Fruit fly (Drosophila melanogaster) whole organism, embryonic: Measurements from ENCODE around the gene CG8289.

Source experiments
- ATbp ChIP-seq: fragments of 200-800 bp; sonication (Bioruptor generic); optimal IDR thresholded peaks from 2 replicates; lab custom pipeline; 2017; ENCODE audit warnings: missing biosample characterization, mild to moderate bottlenecking, missing genetic modification characterization, missing genetic modification reagents
- B-H1 ChIP-seq: fragments of 200-800 bp; sonication (Bioruptor generic); IDR thresholded peaks from 3 replicates; pipeline ENCODE4 v1.3.6; 2022; ENCODE audit warnings: missing biosample characterization, missing genetic modification characterization
- Bteb2 ChIP-seq: fragments of 200-800 bp; sonication (Bioruptor generic); optimal IDR thresholded peaks from 2 replicates; lab custom pipeline; 2016; ENCODE audit warnings: missing biosample characterization, missing genetic modification characterization
- CG11456 ChIP-seq: fragments of 200-800 bp; sonication (Bioruptor generic); IDR thresholded peaks from 3 replicates; pipeline ENCODE4 v1.3.6; 2022; ENCODE audit warnings: missing biosample characterization, missing genetic modification characterization
- CG12236 ChIP-seq: fragments of 200-800 bp; sonication (Bioruptor generic); optimal IDR thresholded peaks from 2 replicates; lab custom pipeline; 2016; ENCODE audit warnings: missing biosample characterization, missing genetic modification characterization
- CG13123 ChIP-seq: fragments of 200-800 bp; sonication (Bioruptor generic); optimal IDR thresholded peaks from 2 replicates; lab custom pipeline; 2016; ENCODE audit warnings: missing biosample characterization, missing genetic modification characterization
- CG13424 ChIP-seq: fragments of 200-800 bp; sonication (Bioruptor generic); optimal IDR thresholded peaks from 2 replicates; lab custom pipeline; 2019; ENCODE audit warnings: missing biosample characterization, mild to moderate bottlenecking, missing genetic modification characterization, moderate library complexity
- CG1602 ChIP-seq: fragments of 200-800 bp; sonication (Bioruptor generic); optimal IDR thresholded peaks from 3 replicates; lab custom pipeline; 2016; ENCODE audit warnings: missing biosample characterization, missing genetic modification characterization
- CG17186 ChIP-seq: fragments of 200-800 bp; sonication (Bioruptor generic); optimal IDR thresholded peaks from 3 replicates; lab custom pipeline; 2017; ENCODE audit warnings: missing biosample characterization, missing genetic modification reagents, missing genetic modification characterization
- CG17385 ChIP-seq: fragments of 200-800 bp; sonication (Bioruptor generic); optimal IDR thresholded peaks from 3 replicates; lab custom pipeline; 2018; ENCODE audit warnings: missing biosample characterization, mild to moderate bottlenecking, missing genetic modification characterization
- CG17612 ChIP-seq: fragments of 200-800 bp; sonication (Bioruptor generic); IDR thresholded peaks from 2 replicates; pipeline ENCODE4 v1.3.6; 2022; ENCODE audit warnings: missing biosample characterization, missing genetic modification characterization
- CG2889 ChIP-seq: fragments of 200-800 bp; sonication (Bioruptor generic); IDR thresholded peaks from 3 replicates; pipeline ENCODE4 v1.3.6; 2022; ENCODE audit warnings: missing biosample characterization, missing genetic modification characterization
- CG34224 ChIP-seq: fragments of 200-800 bp; sonication (Bioruptor generic); IDR thresholded peaks from 3 replicates; pipeline ENCODE4 v1.3.6; 2022; ENCODE audit warnings: missing biosample characterization, missing genetic modification characterization; ENCODE audit not compliant: partially characterized antibody
- CG4730 ChIP-seq: fragments of 200-800 bp; sonication (Bioruptor generic); IDR thresholded peaks from 2 replicates; pipeline ENCODE4 v1.3.6; 2022; ENCODE audit warnings: missing biosample characterization, missing genetic modification characterization
- CG5245 ChIP-seq: fragments of 200-800 bp; sonication (Bioruptor generic); optimal IDR thresholded peaks from 3 replicates; lab custom pipeline; 2016; ENCODE audit warnings: missing biosample characterization, missing genetic modification characterization
- CG6175 ChIP-seq: fragments of 200-800 bp; sonication (Bioruptor generic); IDR thresholded peaks from 3 replicates; pipeline ENCODE4 v1.3.6; 2022; ENCODE audit warnings: missing biosample characterization, missing genetic modification characterization
- CG7987 ChIP-seq: fragments of 200-800 bp; sonication (Bioruptor generic); optimal IDR thresholded peaks from 2 replicates; lab custom pipeline; 2018; ENCODE audit warnings: missing biosample characterization, mild to moderate bottlenecking, missing genetic modification characterization, moderate library complexity
- CG8089 ChIP-seq: fragments of 200-800 bp; sonication (Bioruptor generic); optimal IDR thresholded peaks from 3 replicates; lab custom pipeline; 2016; ENCODE audit warnings: missing biosample characterization, missing genetic modification characterization
- Camta ChIP-seq: fragments of 200-800 bp; sonication (Bioruptor generic); optimal IDR thresholded peaks from 2 replicates; lab custom pipeline; 2016; ENCODE audit warnings: missing biosample characterization, missing genetic modification characterization
- Ets65A ChIP-seq: fragments of 200-800 bp; sonication (Bioruptor generic); peaks from one replicate; lab custom pipeline; 2016; ENCODE audit warnings: missing biosample characterization, missing genetic modification characterization
- H15 ChIP-seq: fragments of 200-800 bp; sonication (Bioruptor generic); IDR thresholded peaks from 3 replicates; pipeline ENCODE4 v1.3.6; 2022; ENCODE audit warnings: missing biosample characterization, missing genetic modification characterization
- HLH3B ChIP-seq: fragments of 200-800 bp; sonication (Bioruptor generic); IDR thresholded peaks from 2 replicates; pipeline ENCODE4 v1.3.6; 2022; ENCODE audit warnings: missing biosample characterization, missing genetic modification characterization
- Hmx ChIP-seq: fragments of 200-800 bp; sonication (Bioruptor generic); optimal IDR thresholded peaks from 2 replicates; lab custom pipeline; 2016; ENCODE audit warnings: missing biosample characterization, missing genetic modification characterization
- Hr3 ChIP-seq: fragments of 200-800 bp; sonication (Bioruptor generic); optimal IDR thresholded peaks from 3 replicates; lab custom pipeline; 2016; ENCODE audit warnings: missing biosample characterization, missing genetic modification characterization
- Hr39 ChIP-seq: fragments of >200 bp; optimal IDR thresholded peaks from 2 replicates; lab custom pipeline; 2017
- Hr78 ChIP-seq, 2 experiments: fragments of 200-800 bp in 1 of 2; fragments of >200 bp in 1 of 2; sonication (Bioruptor generic) in 1 of 2; optimal IDR thresholded peaks; 2 replicates each; lab custom pipeline; 2017 to 2019; ENCODE audit warnings: missing biosample characterization in 2 of 2, missing genetic modification characterization in 2 of 2, mild to moderate bottlenecking in 1 of 2, moderate library complexity in 1 of 2
- MESR4 ChIP-seq: fragments of 200-800 bp; sonication (Bioruptor generic); optimal IDR thresholded peaks from 2 replicates; lab custom pipeline; 2018; ENCODE audit warnings: missing biosample characterization, mild to moderate bottlenecking, missing genetic modification characterization, moderate library complexity
- Mad ChIP-seq: fragments of 200-800 bp; sonication (Bioruptor generic); optimal IDR thresholded peaks from 2 replicates; lab custom pipeline; 2016; ENCODE audit warnings: missing biosample characterization, missing genetic modification characterization
- Nf-YC ChIP-seq: fragments of 200-800 bp; optimal IDR thresholded peaks from 3 replicates; lab custom pipeline; 2019; ENCODE audit warnings: missing biosample characterization, mild to moderate bottlenecking, missing genetic modification characterization, moderate library complexity
- Poxn ChIP-seq: fragments of 200-800 bp; sonication (Bioruptor generic); IDR thresholded peaks from 2 replicates; pipeline ENCODE4 v1.3.6; 2022; ENCODE audit warnings: missing biosample characterization, missing genetic modification characterization
- Ravus ChIP-seq: fragments of 200-800 bp; sonication (Bioruptor generic); IDR thresholded peaks from 2 replicates; pipeline ENCODE4 v1.3.6; 2022; ENCODE audit warnings: missing biosample characterization, missing genetic modification characterization
- Rx ChIP-seq: fragments of 200-800 bp; sonication (Bioruptor generic); IDR thresholded peaks from 2 replicates; pipeline ENCODE4 v1.3.6; 2022; ENCODE audit warnings: missing biosample characterization, missing genetic modification characterization
- bbx ChIP-seq: fragments of 200-800 bp; sonication (Bioruptor generic); IDR thresholded peaks from 2 replicates; pipeline ENCODE4 v1.3.6; 2022; ENCODE audit warnings: missing biosample characterization, missing genetic modification characterization; ENCODE audit not compliant: partially characterized antibody
- btn ChIP-seq: fragments of 200-800 bp; sonication (Bioruptor generic); optimal IDR thresholded peaks from 2 replicates; lab custom pipeline; 2016; ENCODE audit warnings: missing biosample characterization, missing genetic modification characterization
- crc ChIP-seq: fragments of 200-800 bp; sonication (Bioruptor generic); optimal IDR thresholded peaks from 2 replicates; lab custom pipeline; 2016; ENCODE audit warnings: missing biosample characterization, missing genetic modification characterization
- danr ChIP-seq: fragments of 200-800 bp; sonication (Bioruptor generic); IDR thresholded peaks from 2 replicates; pipeline ENCODE4 v1.3.6; 2022; ENCODE audit warnings: missing biosample characterization, missing genetic modification characterization
- emc ChIP-seq: fragments of 200-800 bp; sonication (Bioruptor generic); optimal IDR thresholded peaks from 2 replicates; lab custom pipeline; 2016; ENCODE audit warnings: missing biosample characterization, missing genetic modification characterization
- en ChIP-seq: fragments of 200-800 bp; sonication (Bioruptor generic); optimal IDR thresholded peaks from 2 replicates; lab custom pipeline; 2016; ENCODE audit warnings: missing biosample characterization, missing genetic modification characterization
- hb ChIP-seq: fragments of 200-800 bp; sonication (Bioruptor generic); IDR thresholded peaks from 3 replicates; pipeline ENCODE4 v1.3.6; 2022; ENCODE audit warnings: missing biosample characterization, missing genetic modification characterization; ENCODE audit not compliant: partially characterized antibody
- luna ChIP-seq: fragments of 200-800 bp; sonication (Bioruptor generic); optimal IDR thresholded peaks from 2 replicates; lab custom pipeline; 2016; ENCODE audit warnings: missing biosample characterization, missing genetic modification characterization
- mam ChIP-seq: fragments of 200-800 bp; sonication (Bioruptor generic); optimal IDR thresholded peaks from 3 replicates; lab custom pipeline; 2016; ENCODE audit warnings: missing biosample characterization, missing genetic modification characterization
- phol ChIP-seq: fragments of 200-800 bp; sonication (Bioruptor generic); optimal IDR thresholded peaks from 3 replicates; lab custom pipeline; 2018; ENCODE audit warnings: missing biosample characterization, mild to moderate bottlenecking, missing genetic modification characterization, moderate library complexity
- prd ChIP-seq, 3 experiments: fragments of >200 bp in 2 of 3; fragments of 200-800 bp in 1 of 3; sonication (Bioruptor generic) in 1 of 3; optimal IDR thresholded peaks in 2 of 3; IDR thresholded peaks in 1 of 3; 2 replicates in 2 of 3; 3 replicates in 1 of 3; pipeline versions ENCODE4 v1.3.6 to Lab custom; 2017 to 2022; ENCODE audit warnings: missing biosample characterization in 1 of 3, missing genetic modification characterization in 1 of 3
- repo ChIP-seq: fragments of 200-800 bp; sonication (Bioruptor generic); optimal IDR thresholded peaks from 2 replicates; lab custom pipeline; 2016; ENCODE audit warnings: missing biosample characterization, missing genetic modification characterization
- schlank ChIP-seq: fragments of 200-800 bp; sonication (Bioruptor generic); optimal IDR thresholded peaks from 2 replicates; lab custom pipeline; 2018; ENCODE audit warnings: missing biosample characterization, mild to moderate bottlenecking, missing genetic modification characterization
- seq ChIP-seq: fragments of 200-800 bp; sonication (Bioruptor generic); IDR thresholded peaks from 2 replicates; pipeline ENCODE4 v1.3.6; 2022; ENCODE audit warnings: missing biosample characterization, missing genetic modification characterization
- sug ChIP-seq: fragments of 200-800 bp; optimal IDR thresholded peaks from 2 replicates; lab custom pipeline; 2019; ENCODE audit warnings: missing biosample characterization, mild to moderate bottlenecking, missing genetic modification characterization, moderate library complexity
- tx ChIP-seq: fragments of 200-800 bp; sonication (Bioruptor generic); optimal IDR thresholded peaks from 2 replicates; lab custom pipeline; 2016; ENCODE audit warnings: missing biosample characterization, missing genetic modification characterization
- vnd ChIP-seq: fragments of 200-800 bp; sonication (Bioruptor generic); IDR thresholded peaks from 3 replicates; pipeline ENCODE4 v1.3.6; 2022; ENCODE audit warnings: missing biosample characterization, missing genetic modification characterization; ENCODE audit not compliant: partially characterized antibody
- zen ChIP-seq: fragments of 200-800 bp; sonication (Bioruptor generic); optimal IDR thresholded peaks from 3 replicates; lab custom pipeline; 2018; ENCODE audit warnings: missing biosample characterization, mild to moderate bottlenecking, missing genetic modification characterization, moderate library complexity

Gene CG8289

dm6 chrX:17682745-17683505 lies 47.1 kb upstream of the CG8289 start (continued):
- TF ChIP-seq Mad (GFP tag; lab: Kevin White, UChicago): peak; percentile 2
- TF ChIP-seq CG11456: peak; percentile 73; the same call in 1 of the 3 replicates
- no peak for TF ChIP-seq prd (optimal IDR thresholded peaks at IDR 0.05; lab: Kevin White, UChicago)
- peak; percentile 87 for TF ChIP-seq prd (GFP tag; IDR thresholded peaks at IDR 0.05; lab: Robert Waterston, UW)
- peak; percentile 79 for TF ChIP-seq CG4730 (GFP tag; lab: Robert Waterston, UW)
- TF ChIP-seq CG2889: peak; percentile 49; the same call in 1 of the 3 replicates
- TF ChIP-seq CG12236 (GFP tag; lab: Kevin White, UChicago): no peak
- peak; percentile 16 for TF ChIP-seq mam
- no peak for TF ChIP-seq CG6175 (GFP tag; lab: Robert Waterston, UW)
- no peak for TF ChIP-seq CG13123 (GFP tag; lab: Kevin White, UChicago)
- no peak for TF ChIP-seq CG17612 (GFP tag; lab: Robert Waterston, UW)
- TF ChIP-seq Ravus (GFP tag; lab: Robert Waterston, UW): no peak; the same call in none of the 2 replicates
- no peak for TF ChIP-seq CG17385
- TF ChIP-seq MESR4: no peak
- TF ChIP-seq hb (GFP tag; lab: Robert Waterston, UW): no peak
- TF ChIP-seq Hr39 (lab: Kevin White, UChicago): no peak
- peak; percentile 77 for TF ChIP-seq CG13424 (tag; lab: Kevin White, UChicago)
- TF ChIP-seq H15 (GFP tag; lab: Robert Waterston, UW): peak; percentile 85
- no peak for TF ChIP-seq zen (tag; lab: Kevin White, UChicago)
- TF ChIP-seq Hmx (GFP tag; lab: Kevin White, UChicago): no peak
- TF ChIP-seq Ets65A (GFP tag; lab: Kevin White, UChicago): peak; percentile 72
- TF ChIP-seq emc: no peak
- TF ChIP-seq HLH3B: peak; percentile 78
- TF ChIP-seq tx: no peak
- TF ChIP-seq crc: no peak
- peak; percentile 75 for TF ChIP-seq Rx (GFP tag; lab: Robert Waterston, UW)
- no peak for TF ChIP-seq luna (GFP tag; lab: Kevin White, UChicago)
- TF ChIP-seq Camta (GFP tag; lab: Kevin White, UChicago): peak; percentile 26
- no peak for TF ChIP-seq Hr78 (GFP tag; optimal IDR thresholded peaks at IDR 0.05; lab: Kevin White, UChicago)
- no peak for TF ChIP-seq schlank
- peak; percentile 59 for TF ChIP-seq CG1602
- TF ChIP-seq phol: peak; percentile 67
- no peak for TF ChIP-seq Nf-YC
- peak; percentile 70 for TF ChIP-seq ATbp (GFP tag; lab: Kevin White, UChicago)
- TF ChIP-seq Hr3 (GFP tag; lab: Kevin White, UChicago): peak; percentile 25
- TF ChIP-seq seq: peak; percentile 62; the same call in 1 of the 2 replicates
- TF ChIP-seq danr: peak; percentile 56; the same call in 1 of the 2 replicates
- peak; percentile 30 for TF ChIP-seq CG5245 (GFP tag; lab: Kevin White, UChicago)
- no peak for TF ChIP-seq en (GFP tag; lab: Kevin White, UChicago)
- TF ChIP-seq bbx: no peak
- TF ChIP-seq vnd (GFP tag; lab: Robert Waterston, UW): no peak
- no peak for TF ChIP-seq Bteb2 (GFP tag; lab: Kevin White, UChicago)
- TF ChIP-seq btn: no peak
- no peak for TF ChIP-seq CG34224 (GFP tag; lab: Robert Waterston, UW)
- no peak for TF ChIP-seq repo (GFP tag; lab: Kevin White, UChicago)
- no peak for TF ChIP-seq Poxn (GFP tag; lab: Robert Waterston, UW)
- peak; percentile 72 for TF ChIP-seq B-H1 (GFP tag; lab: Robert Waterston, UW)
- no peak for TF ChIP-seq sug (tag; lab: Kevin White, UChicago)
- TF ChIP-seq CG7987: no peak
- TF ChIP-seq CG17186 (GFP tag; lab: Kevin White, UChicago): no peak
- TF ChIP-seq CG8089 (GFP tag; lab: Kevin White, UChicago): no peak
